Fruit fly (Drosophila melanogaster): Measurements from ENCODE around the gene Polr3A.

The Polr3A gene

DNA sequence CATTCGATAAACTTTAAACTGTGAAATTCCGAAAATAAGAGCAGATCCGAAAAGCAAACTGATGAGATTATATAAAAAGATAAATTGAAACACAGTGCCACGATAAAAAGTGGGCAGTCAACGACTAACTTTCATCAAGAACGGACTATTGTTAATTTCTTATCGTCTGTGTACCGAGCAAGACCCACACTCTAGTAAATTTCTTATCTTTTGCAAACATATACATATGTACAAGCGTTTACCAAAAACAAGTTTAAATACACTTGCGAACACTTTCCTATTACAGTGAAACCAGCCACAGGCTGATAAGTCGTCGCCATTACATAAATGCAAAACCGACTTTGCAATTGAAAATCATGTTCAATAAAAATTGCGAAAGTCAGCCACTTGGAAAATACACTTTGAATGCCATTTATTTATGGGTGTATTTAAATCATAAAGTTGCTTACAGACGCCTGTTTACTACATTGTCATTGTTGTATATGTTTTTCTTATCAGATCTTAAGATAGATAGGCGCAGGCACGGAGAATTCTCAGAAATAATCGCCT lies 4.0 kb upstream of the Polr3A start:
- no peak for TF ChIP-seq insv (optimal IDR thresholded peaks at IDR 0.05)
- TF ChIP-seq Sin3A (optimal IDR thresholded peaks at IDR 0.05), result no peak
- no peak for TF ChIP-seq Myc (optimal IDR thresholded peaks at IDR 0.05)
- TF ChIP-seq h (optimal IDR thresholded peaks at IDR 0.05), result no peak
- TF ChIP-seq psq (optimal IDR thresholded peaks at IDR 0.05), result no peak
- no peak for TF ChIP-seq ttk (optimal IDR thresholded peaks at IDR 0.05)

DNA sequence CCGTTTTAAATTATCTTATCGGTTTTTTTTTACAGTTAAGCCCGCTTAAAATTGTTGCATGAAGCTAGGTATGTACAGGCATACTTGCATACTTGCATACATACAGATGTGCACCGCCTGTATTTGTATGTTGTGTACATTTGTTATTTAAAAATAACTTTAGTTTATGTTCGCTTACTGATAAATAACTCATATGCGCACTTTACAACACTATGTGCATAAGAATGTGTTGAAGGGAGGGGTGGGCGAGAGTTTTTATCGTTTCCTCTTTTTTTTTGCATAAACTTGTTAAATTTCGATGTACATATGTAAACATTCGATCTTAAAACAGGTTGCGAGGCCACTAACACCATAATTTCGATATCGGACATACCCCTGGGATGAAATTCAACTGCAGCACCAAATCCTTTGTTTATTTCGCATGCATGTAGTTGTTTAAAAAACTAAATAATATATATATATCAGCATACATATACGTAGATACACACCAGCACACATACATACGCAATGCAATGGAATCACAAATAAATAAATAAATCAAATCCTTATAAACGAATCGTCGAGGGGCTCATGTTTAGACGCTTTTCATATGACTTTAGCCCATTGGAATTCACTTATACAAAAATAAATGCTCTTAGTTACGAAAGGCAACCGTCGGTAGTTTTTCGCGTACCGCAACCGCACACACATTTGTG lies 2.9 kb upstream of the Polr3A start:
- TF ChIP-seq Sin3A (optimal IDR thresholded peaks at IDR 0.05), result no peak
- TF ChIP-seq h (optimal IDR thresholded peaks at IDR 0.05), result no peak
- no peak for TF ChIP-seq Myc (optimal IDR thresholded peaks at IDR 0.05)
- no peak for TF ChIP-seq psq (optimal IDR thresholded peaks at IDR 0.05)
- no peak for TF ChIP-seq insv (optimal IDR thresholded peaks at IDR 0.05)
- TF ChIP-seq ttk (optimal IDR thresholded peaks at IDR 0.05), result no peak

DNA sequence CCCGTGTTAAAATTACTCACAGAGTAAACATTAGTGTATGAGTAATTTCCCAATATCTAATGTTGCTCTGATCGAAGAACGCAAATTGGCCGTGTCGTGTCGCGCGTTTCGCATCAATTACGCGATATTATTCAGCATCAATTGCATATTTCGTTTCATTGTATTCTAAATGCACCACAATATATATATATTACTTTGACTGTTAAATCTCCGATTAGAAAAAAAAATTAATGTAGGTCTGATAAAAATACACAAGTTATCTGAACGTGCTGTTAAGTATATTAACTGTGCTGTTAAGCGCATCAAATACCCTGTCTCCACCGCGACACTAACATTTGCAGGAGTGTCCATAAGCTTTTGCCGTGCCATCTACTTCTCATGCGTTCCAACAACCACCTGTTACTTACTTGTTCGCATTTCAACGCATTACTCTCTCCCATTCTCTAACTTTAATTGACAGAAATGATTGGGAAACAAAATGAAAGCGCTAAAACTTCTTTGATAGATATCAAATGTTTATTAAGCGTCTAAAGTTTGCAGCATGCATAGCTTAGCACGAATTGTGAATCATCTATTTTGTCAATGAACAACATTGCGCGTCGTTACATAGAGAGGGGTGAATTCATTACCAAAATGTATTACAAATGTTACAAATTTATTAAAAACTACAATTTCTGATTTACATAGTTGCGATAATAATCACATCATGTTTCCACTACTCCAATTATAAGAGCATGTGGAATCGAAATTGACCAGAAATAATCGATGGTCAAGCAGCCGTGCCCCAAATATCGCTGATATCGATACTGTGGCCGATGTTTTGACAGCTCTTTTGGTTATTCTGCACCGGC lies 2.1 kb upstream of the Polr3A start, which contains the start of the genes Graf and mRpL3:
Graf (minus strand) TSS at position 287 of the 851 bp plus-strand sequence.
mRpL3 (plus strand) TSS at position 802 of the 851 bp plus-strand sequence.
- TF ChIP-seq Myc (optimal IDR thresholded peaks at IDR 0.05) (no peak), h (optimal IDR thresholded peaks at IDR 0.05) (no peak), insv (optimal IDR thresholded peaks at IDR 0.05) (no peak), Sin3A (optimal IDR thresholded peaks at IDR 0.05) (no peak), ttk (optimal IDR thresholded peaks at IDR 0.05) (no peak)

DNA sequence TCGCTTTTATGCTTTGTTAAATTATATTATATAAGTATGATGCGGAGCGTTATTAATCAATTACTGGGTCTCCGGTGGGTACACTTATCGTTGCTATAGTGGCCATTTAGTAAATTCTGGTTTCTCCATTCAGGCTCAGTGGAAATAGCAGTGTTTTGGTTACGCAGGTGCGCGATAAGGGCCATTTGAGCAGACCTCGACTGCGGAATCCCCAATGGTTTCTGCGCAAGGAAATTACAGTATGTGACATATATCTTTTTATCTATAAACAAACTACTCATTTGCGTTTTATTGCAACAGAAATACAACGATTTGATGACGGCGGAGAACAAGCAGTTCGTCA lies 1.5 kb upstream of the Polr3A start:
- TF ChIP-seq Sin3A (optimal IDR thresholded peaks at IDR 0.05), result no peak
- no peak for TF ChIP-seq insv (optimal IDR thresholded peaks at IDR 0.05)
- TF ChIP-seq h (optimal IDR thresholded peaks at IDR 0.05), result no peak
- no peak for TF ChIP-seq Myc (optimal IDR thresholded peaks at IDR 0.05)
- no peak for TF ChIP-seq ttk (optimal IDR thresholded peaks at IDR 0.05)
- TF ChIP-seq psq (optimal IDR thresholded peaks at IDR 0.05), result no peak

DNA sequence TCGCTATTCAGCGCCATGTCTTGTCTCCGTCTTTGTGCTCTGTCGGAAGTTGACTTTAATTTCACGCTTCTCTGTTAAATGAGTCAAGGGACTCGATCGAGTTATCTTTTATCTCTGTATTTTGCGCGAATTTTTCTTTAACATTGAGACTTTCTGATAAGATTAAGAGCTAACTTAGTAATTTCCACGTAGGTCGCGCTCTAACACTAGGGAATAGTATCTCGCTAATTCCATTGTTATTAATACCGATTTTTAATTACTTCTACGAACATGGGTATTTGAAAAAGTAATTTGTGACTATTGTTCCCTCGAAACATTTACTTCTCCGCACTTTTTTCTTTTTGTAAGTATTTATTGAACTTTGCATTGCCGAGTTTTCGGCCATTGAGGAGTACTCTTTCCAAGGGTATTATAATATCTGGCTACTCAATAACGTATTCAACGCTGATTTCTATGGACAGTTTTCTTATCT lies 3.7 kb downstream of the Polr3A start, which contains the start of gene CG8952:
CG8952 (minus strand) TSS at position 51 of the 472 bp plus-strand sequence.
- no peak for TF ChIP-seq Myc (optimal IDR thresholded peaks at IDR 0.05)
- no peak for TF ChIP-seq insv (optimal IDR thresholded peaks at IDR 0.05)
- TF ChIP-seq Sin3A (optimal IDR thresholded peaks at IDR 0.05), result no peak
- no peak for TF ChIP-seq h (optimal IDR thresholded peaks at IDR 0.05)
- TF ChIP-seq ttk (optimal IDR thresholded peaks at IDR 0.05), result no peak
- no peak for TF ChIP-seq psq (optimal IDR thresholded peaks at IDR 0.05)

DNA sequence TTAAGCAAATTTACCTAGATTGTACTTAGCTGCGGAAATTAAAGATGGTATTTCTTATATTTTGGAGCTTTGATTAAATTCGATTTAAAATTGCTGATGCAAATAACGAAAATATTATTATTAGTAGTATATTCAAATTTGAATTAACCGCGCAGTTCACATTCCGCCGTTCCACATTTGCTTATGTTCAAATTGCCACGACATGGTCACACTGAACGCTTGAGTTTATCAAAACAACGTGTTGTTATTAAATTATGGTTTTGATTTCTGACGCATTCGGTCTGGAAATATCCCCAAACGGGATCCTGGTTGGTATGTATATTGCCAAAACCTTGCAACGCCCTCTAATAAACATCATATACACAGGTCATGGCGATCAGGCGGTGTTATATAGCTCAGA lies 6.7 kb downstream of the Polr3A start, which contains the start of gene CG33172:
CG33172 (plus strand) TSS at position 208 of the 400 bp plus-strand sequence.
- no peak for TF ChIP-seq Myc (optimal IDR thresholded peaks at IDR 0.05)
- no peak for TF ChIP-seq psq (optimal IDR thresholded peaks at IDR 0.05)
- TF ChIP-seq insv (optimal IDR thresholded peaks at IDR 0.05), result no peak
- no peak for TF ChIP-seq Sin3A (optimal IDR thresholded peaks at IDR 0.05)
- no peak for TF ChIP-seq ttk (optimal IDR thresholded peaks at IDR 0.05)
- no peak for TF ChIP-seq h (optimal IDR thresholded peaks at IDR 0.05)

DNA sequence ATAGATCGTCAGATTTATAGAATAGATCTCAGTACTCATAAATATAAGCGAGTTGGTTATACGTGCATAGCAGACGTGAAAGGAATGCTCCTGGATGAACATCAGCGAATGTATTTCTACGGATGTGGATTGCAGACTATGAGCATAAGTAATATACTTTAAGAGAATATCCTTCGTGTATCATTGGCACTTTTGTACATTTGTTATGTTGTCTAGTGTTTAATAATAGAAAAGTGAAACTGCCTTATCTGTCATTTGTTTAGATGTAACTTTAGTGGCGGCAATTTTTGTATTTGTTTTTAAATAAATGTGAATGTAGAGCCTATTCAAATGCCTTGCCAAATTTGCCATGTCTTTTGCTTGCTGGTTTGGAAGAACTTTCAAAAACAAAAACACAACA lies 9.9 kb downstream of the Polr3A start, which contains the start of gene CG43672:
CG43672 (plus strand) TSS at position 301 of the 400 bp plus-strand sequence.
- TF ChIP-seq psq (optimal IDR thresholded peaks at IDR 0.05) (no peak), h (optimal IDR thresholded peaks at IDR 0.05) (no peak), Myc (optimal IDR thresholded peaks at IDR 0.05) (no peak)

DNA sequence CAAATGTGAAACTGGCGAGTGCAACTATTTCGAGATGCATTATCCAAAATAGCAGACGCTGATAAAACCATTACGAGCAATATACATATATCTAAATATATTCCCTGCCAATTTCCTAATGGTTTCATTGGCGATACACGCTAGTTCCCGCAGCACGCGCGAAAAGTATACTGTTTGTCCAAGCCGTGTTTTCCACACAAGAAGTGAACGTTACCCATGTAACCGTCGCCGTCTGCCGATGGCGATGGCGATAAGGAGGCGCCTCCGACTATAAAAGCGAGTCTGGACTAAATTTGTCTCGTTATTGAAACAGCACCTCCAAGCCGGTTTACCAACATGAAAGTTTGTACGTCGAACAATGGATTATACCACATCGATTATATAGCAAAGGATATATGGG lies 16.1 kb downstream of the Polr3A start, which contains the start of gene CG43673:
CG43673 (plus strand) TSS at position 301 of the 400 bp plus-strand sequence.
- no peak for TF ChIP-seq Myc (optimal IDR thresholded peaks at IDR 0.05)

DNA sequence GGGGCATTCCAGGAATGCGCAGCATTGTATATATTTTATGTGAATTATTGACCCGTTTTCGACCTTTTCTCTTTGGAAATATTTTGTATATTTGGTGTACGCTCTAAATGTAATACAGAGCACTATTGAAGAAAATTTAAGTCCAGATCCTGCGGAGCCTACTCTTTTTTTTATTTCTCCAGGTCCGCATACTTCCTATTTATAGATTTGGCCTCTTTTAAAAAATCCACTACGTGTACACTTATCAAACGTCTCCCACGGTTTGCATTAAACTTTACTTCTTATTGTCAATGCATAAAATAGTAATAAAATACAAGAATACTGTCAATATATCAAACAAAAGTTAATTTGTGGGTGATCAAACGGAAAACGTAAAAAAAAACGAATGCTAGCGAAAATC lies 20.9 kb downstream of the Polr3A start, which contains the start of gene Efhc1.1:
Efhc1.1 (minus strand) TSS at position 101 of the 400 bp plus-strand sequence.
- TF ChIP-seq Myc (optimal IDR thresholded peaks at IDR 0.05) (no peak), h (optimal IDR thresholded peaks at IDR 0.05) (no peak), psq (optimal IDR thresholded peaks at IDR 0.05) (no peak), Sin3A (optimal IDR thresholded peaks at IDR 0.05) (no peak), ttk (optimal IDR thresholded peaks at IDR 0.05) (no peak), insv (optimal IDR thresholded peaks at IDR 0.05) (no peak)

DNA sequence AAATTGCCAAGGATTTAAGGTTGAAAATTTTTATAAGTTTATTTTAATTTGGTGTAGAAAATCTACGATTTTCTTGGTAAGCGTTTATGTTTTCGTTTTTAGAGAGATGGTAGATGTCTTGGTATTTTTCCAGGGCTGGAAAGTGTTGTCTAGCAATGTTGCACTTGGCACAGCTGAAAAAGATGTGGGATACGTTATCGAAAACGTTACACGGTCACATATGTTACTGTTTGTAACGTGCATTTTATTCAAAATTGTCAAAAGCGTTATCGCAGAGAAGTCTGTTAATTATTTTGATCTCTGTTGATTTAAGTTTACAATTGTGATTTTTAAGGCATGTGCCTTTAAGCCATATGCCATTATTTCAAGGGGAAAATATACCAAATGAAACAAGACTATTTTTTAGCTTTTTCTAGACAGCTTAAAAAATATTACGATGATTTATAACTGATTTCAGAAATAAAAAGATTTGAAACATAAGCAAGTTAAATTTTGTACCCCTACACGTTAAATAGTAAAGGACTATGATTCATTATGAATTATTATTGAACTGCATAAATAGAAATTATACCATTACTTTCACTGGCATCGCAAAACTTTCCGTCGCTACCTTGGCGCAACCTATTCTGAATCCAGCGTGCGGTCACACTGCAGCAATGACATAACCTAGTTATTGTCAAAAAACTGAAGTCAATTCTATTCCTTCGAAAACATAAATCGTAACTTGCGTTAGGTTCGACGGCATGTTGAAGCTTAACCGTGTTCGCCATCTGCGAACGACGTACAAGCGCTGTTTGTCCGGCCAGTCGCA lies 22.9 kb downstream of the Polr3A start, which contains the start of the genes Paf-AHalpha and mRpS30:
Paf-AHalpha (minus strand) TSS at position 155 of the 811 bp plus-strand sequence.
mRpS30 (plus strand) TSS at position 619 of the 811 bp plus-strand sequence.
- no peak for TF ChIP-seq insv (optimal IDR thresholded peaks at IDR 0.05)

DNA sequence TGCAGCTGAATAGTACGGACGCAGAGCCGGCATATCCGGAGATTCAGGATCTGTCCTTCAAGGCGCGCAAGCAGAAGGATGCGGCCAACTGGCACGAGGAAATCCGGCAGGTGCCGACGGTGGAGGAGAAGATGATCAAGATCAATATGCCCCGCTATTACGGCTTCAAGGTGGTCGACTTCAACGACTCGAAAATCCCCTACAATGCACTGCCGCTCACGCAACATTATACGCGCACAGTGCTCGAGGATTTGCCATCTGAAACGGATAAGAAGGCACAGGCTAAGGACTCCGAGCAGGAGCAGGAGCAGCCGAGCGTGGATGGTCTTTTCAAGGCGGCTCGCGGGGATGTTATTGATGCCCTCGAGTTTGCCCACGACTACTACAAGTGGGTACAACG lies 23.5 kb downstream of the Polr3A start:
- no peak for TF ChIP-seq psq (optimal IDR thresholded peaks at IDR 0.05)
- no peak for TF ChIP-seq insv (optimal IDR thresholded peaks at IDR 0.05)
- no peak for TF ChIP-seq h (optimal IDR thresholded peaks at IDR 0.05)
- no peak for TF ChIP-seq ttk (optimal IDR thresholded peaks at IDR 0.05)
- no peak for TF ChIP-seq Sin3A (optimal IDR thresholded peaks at IDR 0.05)
- TF ChIP-seq Myc (optimal IDR thresholded peaks at IDR 0.05), result no peak

Measured in Kc167 (cell line).